Fruit fly (Drosophila melanogaster) whole organism, embryonic: Measurements from ENCODE around the gene Mfap1.

Experiments
- BEAF-32 ChIP-seq: fragments of 200-800 bp; sonication (Bioruptor generic); optimal IDR thresholded peaks from 3 replicates; lab custom pipeline; 2017; ENCODE audit warnings: missing biosample characterization, missing genetic modification characterization, mild to moderate bottlenecking, moderate library complexity, missing genetic modification reagents
- Bdp1 ChIP-seq: fragments of 200-800 bp; sonication (Bioruptor generic); optimal IDR thresholded peaks from 3 replicates; lab custom pipeline; 2016; ENCODE audit warnings: missing biosample characterization, missing genetic modification characterization
- CG12659 ChIP-seq: fragments of 200-800 bp; sonication (Bioruptor generic); optimal IDR thresholded peaks from 3 replicates; lab custom pipeline; 2017; ENCODE audit warnings: mild to moderate bottlenecking, missing biosample characterization, missing genetic modification reagents, missing genetic modification characterization
- CG12942 ChIP-seq: fragments of 200-800 bp; sonication (Bioruptor generic); optimal IDR thresholded peaks from 3 replicates; lab custom pipeline; 2016; ENCODE audit warnings: missing biosample characterization, missing genetic modification characterization
- CG15011 ChIP-seq: fragments of 200-800 bp; sonication (Bioruptor generic); optimal IDR thresholded peaks from 3 replicates; lab custom pipeline; 2018; ENCODE audit warnings: missing biosample characterization, mild to moderate bottlenecking, missing genetic modification characterization
- CG1602 ChIP-seq: fragments of 200-800 bp; sonication (Bioruptor generic); optimal IDR thresholded peaks from 3 replicates; lab custom pipeline; 2016; ENCODE audit warnings: missing biosample characterization, missing genetic modification characterization
- CG16813 ChIP-seq: fragments of 200-800 bp; sonication (Bioruptor generic); IDR thresholded peaks from 3 replicates; pipeline ENCODE4 v1.3.6; 2022; ENCODE audit warnings: missing biosample characterization, missing genetic modification characterization; ENCODE audit not compliant: partially characterized antibody
- CG18599 ChIP-seq: fragments of 200-800 bp; sonication (Bioruptor generic); optimal IDR thresholded peaks from 3 replicates; lab custom pipeline; 2017; ENCODE audit warnings: missing biosample characterization, missing genetic modification characterization, mild to moderate bottlenecking, moderate library complexity, missing genetic modification reagents
- CG2129 ChIP-seq: fragments of 200-800 bp; sonication (Bioruptor generic); IDR thresholded peaks from 2 replicates; pipeline ENCODE4 v1.3.6; 2022; ENCODE audit warnings: missing biosample characterization, missing genetic modification characterization; ENCODE audit not compliant: partially characterized antibody
- CG31388 ChIP-seq: fragments of 200-800 bp; sonication (Bioruptor generic); optimal IDR thresholded peaks from 2 replicates; lab custom pipeline; 2016; ENCODE audit warnings: missing biosample characterization, missing genetic modification characterization
- CG3281 ChIP-seq: fragments of 200-800 bp; sonication (Bioruptor generic); optimal IDR thresholded peaks from 3 replicates; lab custom pipeline; 2017; ENCODE audit warnings: missing biosample characterization, mild to moderate bottlenecking, missing genetic modification characterization
- CG3847 ChIP-seq: fragments of 200-800 bp; sonication (Bioruptor generic); IDR thresholded peaks from 2 replicates; pipeline ENCODE4 v1.3.6; 2022; ENCODE audit warnings: missing biosample characterization, missing genetic modification characterization
- CG4282 ChIP-seq: fragments of 200-800 bp; sonication (Bioruptor generic); optimal IDR thresholded peaks from 2 replicates; lab custom pipeline; 2016; ENCODE audit warnings: missing biosample characterization, missing genetic modification characterization
- CG43689 ChIP-seq: fragments of 200-800 bp; sonication (Bioruptor generic); IDR thresholded peaks from 2 replicates; pipeline ENCODE4 v1.3.6; 2022; ENCODE audit warnings: missing biosample characterization, missing genetic modification characterization
- CG6854 ChIP-seq: fragments of 200-800 bp; sonication (Bioruptor generic); optimal IDR thresholded peaks from 3 replicates; lab custom pipeline; 2017; ENCODE audit warnings: missing biosample characterization, mild to moderate bottlenecking, missing genetic modification characterization
- CG8478 ChIP-seq: fragments of >200 bp; optimal IDR thresholded peaks from 2 replicates; lab custom pipeline; 2018
- CG8944 ChIP-seq: fragments of 200-800 bp; sonication (Bioruptor generic); optimal IDR thresholded peaks from 3 replicates; lab custom pipeline; 2016; ENCODE audit warnings: missing biosample characterization, missing genetic modification characterization
- Dip3 ChIP-seq: fragments of 200-800 bp; sonication (Bioruptor generic); optimal IDR thresholded peaks from 3 replicates; lab custom pipeline; 2016; ENCODE audit warnings: missing biosample characterization, missing genetic modification characterization
- Dp ChIP-seq: fragments of 200-800 bp; sonication (Bioruptor generic); optimal IDR thresholded peaks from 2 replicates; lab custom pipeline; 2018; ENCODE audit warnings: missing biosample characterization, mild to moderate bottlenecking, missing genetic modification characterization, moderate library complexity
- Elba2 ChIP-seq: fragments of 200-800 bp; sonication (Bioruptor generic); optimal IDR thresholded peaks from 3 replicates; lab custom pipeline; 2016; ENCODE audit warnings: missing biosample characterization, missing genetic modification characterization
- Gsc ChIP-seq: fragments of 200-800 bp; sonication (Bioruptor generic); IDR thresholded peaks from 2 replicates; pipeline ENCODE4 v1.3.6; 2022; ENCODE audit warnings: missing biosample characterization, missing genetic modification characterization
- HLHmδ ChIP-seq: fragments of 200-800 bp; sonication (Bioruptor generic); optimal IDR thresholded peaks from 2 replicates; lab custom pipeline; 2018; ENCODE audit warnings: missing biosample characterization, mild to moderate bottlenecking, missing genetic modification characterization, moderate library complexity
- Hey ChIP-seq: fragments of 200-800 bp; sonication (Bioruptor generic); optimal IDR thresholded peaks from 3 replicates; lab custom pipeline; 2018; ENCODE audit warnings: missing biosample characterization, mild to moderate bottlenecking, missing genetic modification characterization
- Hmx ChIP-seq: fragments of 200-800 bp; sonication (Bioruptor generic); optimal IDR thresholded peaks from 2 replicates; lab custom pipeline; 2016; ENCODE audit warnings: missing biosample characterization, missing genetic modification characterization
- Hr39 ChIP-seq: fragments of >200 bp; optimal IDR thresholded peaks from 2 replicates; lab custom pipeline; 2017
- Hr51 ChIP-seq, 2 experiments: fragments of 200-800 bp; sonication (Bioruptor generic); optimal IDR thresholded peaks; 2 replicates in 1 of 2; 3 replicates in 1 of 2; lab custom pipeline; 2016 to 2018; ENCODE audit warnings: missing biosample characterization in 2 of 2, missing genetic modification characterization in 2 of 2, mild to moderate bottlenecking in 1 of 2, moderate library complexity in 1 of 2
- Lpt ChIP-seq: fragments of >200 bp; optimal IDR thresholded peaks from 2 replicates; lab custom pipeline; 2018; ENCODE audit warnings: missing biosample characterization, missing genetic modification characterization
- Nf-YA ChIP-seq: fragments of 200-800 bp; sonication (Bioruptor generic); IDR thresholded peaks from 2 replicates; pipeline ENCODE4 v1.3.6; 2022; ENCODE audit warnings: missing biosample characterization, missing genetic modification characterization
- Nf-YB ChIP-seq: fragments of 200-800 bp; sonication (Bioruptor generic); optimal IDR thresholded peaks from 3 replicates; lab custom pipeline; 2019; ENCODE audit warnings: missing biosample characterization, mild to moderate bottlenecking, missing genetic modification characterization, moderate library complexity
- Nf-YC ChIP-seq: fragments of 200-800 bp; optimal IDR thresholded peaks from 3 replicates; lab custom pipeline; 2019; ENCODE audit warnings: missing biosample characterization, mild to moderate bottlenecking, missing genetic modification characterization, moderate library complexity
- Ravus ChIP-seq: fragments of 200-800 bp; sonication (Bioruptor generic); IDR thresholded peaks from 2 replicates; pipeline ENCODE4 v1.3.6; 2022; ENCODE audit warnings: missing biosample characterization, missing genetic modification characterization
- Rfx ChIP-seq: fragments of 200-800 bp; sonication (Bioruptor generic); IDR thresholded peaks from 2 replicates; pipeline ENCODE4 v1.3.6; 2022; ENCODE audit warnings: missing biosample characterization, missing genetic modification characterization
- ase ChIP-seq: fragments of 200-800 bp; sonication (Bioruptor generic); IDR thresholded peaks from 3 replicates; pipeline ENCODE4 v1.3.6; 2022; ENCODE audit warnings: missing biosample characterization, missing genetic modification characterization
- bbx ChIP-seq: fragments of 200-800 bp; sonication (Bioruptor generic); IDR thresholded peaks from 2 replicates; pipeline ENCODE4 v1.3.6; 2022; ENCODE audit warnings: missing biosample characterization, missing genetic modification characterization; ENCODE audit not compliant: partially characterized antibody
- cas ChIP-seq: fragments of 200-800 bp; sonication (Bioruptor generic); IDR thresholded peaks from 2 replicates; pipeline ENCODE4 v1.3.6; 2022; ENCODE audit warnings: missing biosample characterization, missing genetic modification characterization
- dati ChIP-seq: fragments of 200-800 bp; sonication (Bioruptor generic); IDR thresholded peaks from 2 replicates; pipeline ENCODE4 v1.3.6; 2022; ENCODE audit warnings: missing biosample characterization, missing genetic modification characterization
- fu2 ChIP-seq: fragments of 200-800 bp; sonication (Bioruptor generic); optimal IDR thresholded peaks from 2 replicates; lab custom pipeline; 2016; ENCODE audit warnings: missing biosample characterization, missing genetic modification characterization
- gsb ChIP-seq: fragments of 200-800 bp; sonication (Bioruptor generic); IDR thresholded peaks from 2 replicates; pipeline ENCODE4 v1.3.6; 2022; ENCODE audit warnings: missing biosample characterization, missing genetic modification characterization
- gsb-n ChIP-seq: fragments of 200-800 bp; sonication (Bioruptor generic); optimal IDR thresholded peaks from 3 replicates; lab custom pipeline; 2018; ENCODE audit warnings: missing biosample characterization, mild to moderate bottlenecking, missing genetic modification characterization
- h ChIP-seq: fragments of >200 bp; optimal IDR thresholded peaks from 2 replicates; lab custom pipeline; 2017
- inv ChIP-seq: fragments of 200-800 bp; sonication (Bioruptor generic); IDR thresholded peaks from 2 replicates; pipeline ENCODE4 v1.3.6; 2022; ENCODE audit warnings: missing biosample characterization, missing genetic modification characterization; ENCODE audit not compliant: partially characterized antibody
- jumu ChIP-seq: fragments of 200-800 bp; sonication (Bioruptor generic); optimal IDR thresholded peaks from 3 replicates; lab custom pipeline; 2016; ENCODE audit warnings: missing biosample characterization, missing genetic modification characterization
- oc ChIP-seq: fragments of 200-800 bp; sonication (Bioruptor generic); optimal IDR thresholded peaks from 2 replicates; lab custom pipeline; 2018; ENCODE audit warnings: missing biosample characterization, mild to moderate bottlenecking, missing genetic modification characterization, moderate library complexity
- pum ChIP-seq: fragments of 200-800 bp; sonication (Bioruptor generic); optimal IDR thresholded peaks from 2 replicates; lab custom pipeline; 2016; ENCODE audit warnings: missing biosample characterization, missing genetic modification characterization
- pzg ChIP-seq: fragments of 200-800 bp; sonication (Bioruptor generic); optimal IDR thresholded peaks from 3 replicates; lab custom pipeline; 2018; ENCODE audit warnings: missing biosample characterization, mild to moderate bottlenecking, missing genetic modification characterization, moderate library complexity
- shn ChIP-seq: fragments of 200-800 bp; sonication (Bioruptor generic); optimal IDR thresholded peaks from 3 replicates; lab custom pipeline; 2016; ENCODE audit warnings: missing biosample characterization, missing genetic modification characterization
- slbo ChIP-seq: fragments of 200-800 bp; sonication (Bioruptor generic); IDR thresholded peaks from 2 replicates; pipeline ENCODE4 v1.3.6; 2022; ENCODE audit warnings: missing biosample characterization, missing genetic modification characterization
- trem ChIP-seq: fragments of 200-800 bp; optimal IDR thresholded peaks from 3 replicates; lab custom pipeline; 2019; ENCODE audit warnings: missing biosample characterization, mild to moderate bottlenecking, missing genetic modification characterization, moderate library complexity
- tx ChIP-seq: fragments of 200-800 bp; sonication (Bioruptor generic); optimal IDR thresholded peaks from 2 replicates; lab custom pipeline; 2016; ENCODE audit warnings: missing biosample characterization, missing genetic modification characterization
- wdn ChIP-seq: fragments of 200-800 bp; sonication (Bioruptor generic); IDR thresholded peaks from 2 replicates; pipeline ENCODE4 v1.3.6; 2022; ENCODE audit warnings: missing biosample characterization, missing genetic modification characterization
- z ChIP-seq: fragments of 200-800 bp; sonication (Bioruptor generic); IDR thresholded peaks from 3 replicates; pipeline ENCODE4 v1.3.6; 2022; ENCODE audit warnings: missing biosample characterization, missing genetic modification characterization
- zen2 ChIP-seq: fragments of 200-800 bp; sonication (Bioruptor generic); IDR thresholded peaks from 3 replicates; pipeline ENCODE4 v1.3.6; 2022; ENCODE audit warnings: missing biosample characterization, missing genetic modification characterization; ENCODE audit not compliant: partially characterized antibody

Gene Mfap1

DNA sequence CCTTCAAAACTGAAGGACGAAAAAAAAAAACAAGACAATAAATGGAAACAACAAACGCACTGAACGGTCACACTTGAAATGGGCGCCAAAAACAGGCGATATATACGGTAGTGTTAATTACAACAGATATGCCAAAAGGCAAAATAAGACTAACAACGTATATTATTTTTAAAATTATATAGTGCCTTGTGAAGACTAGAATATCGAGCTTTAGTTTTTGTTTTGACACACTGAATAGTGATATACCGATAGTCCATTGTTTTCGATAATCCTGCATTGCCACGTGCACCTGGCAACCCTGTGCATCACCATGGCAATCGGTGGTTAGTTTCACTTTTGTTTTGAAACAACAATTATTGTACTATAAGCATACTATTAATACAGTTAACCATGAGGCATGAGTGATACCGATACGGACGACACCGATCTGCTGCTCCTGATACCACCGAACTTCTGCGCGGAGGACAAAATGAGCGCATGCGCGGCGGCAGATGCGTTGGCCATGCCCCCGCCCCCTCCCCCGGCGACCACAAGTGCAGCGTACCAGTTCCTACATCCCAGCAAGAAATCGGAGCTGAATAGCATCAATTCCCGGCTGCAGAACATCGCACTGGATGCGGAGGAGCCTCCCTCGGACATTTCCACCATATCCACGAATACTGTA is 6.7 kb downstream of the Mfap1 start, which contains the start of the genes mu2 and Cnb (continued):
- TF ChIP-seq Hr51 (GFP tag; optimal IDR thresholded peaks at IDR 0.05; lab: Kevin White, UChicago) (peak in 1 of 2 experiments; percentile 13), CG4282 (GFP tag; lab: Kevin White, UChicago) (no peak), CG6854 (GFP tag; lab: Kevin White, UChicago) (no peak), Nf-YB (no peak), dati (GFP tag; lab: Robert Waterston, UW) (no peak), Nf-YC (no peak), CG1602 (no peak), BEAF-32 (GFP tag; lab: Kevin White, UChicago) (peak; percentile 89), tx (GFP tag; lab: Kevin White, UChicago) (peak; percentile 2), oc (tag; lab: Kevin White, UChicago) (no peak), CG43689 (GFP tag; lab: Robert Waterston, UW) (no peak), Nf-YA (GFP tag; lab: Robert Waterston, UW) (no peak), fu2 (GFP tag; lab: Kevin White, UChicago) (peak; percentile 19), bbx (peak; percentile 62), CG3847 (GFP tag; lab: Robert Waterston, UW) (peak; percentile 82), CG15011 (GFP tag; lab: Kevin White, UChicago) (no peak), Bdp1 (GFP tag; lab: Kevin White, UChicago) (peak; percentile 10), Hey (no peak), zen2 (GFP tag; lab: Robert Waterston, UW) (peak; percentile 75; the same call in 2 of the 3 replicates), CG12659 (GFP tag; lab: Kevin White, UChicago) (no peak), slbo (GFP tag; lab: Robert Waterston, UW) (peak; percentile 64), CG8478 (lab: Kevin White, UChicago) (no peak), CG8944 (GFP tag; lab: Kevin White, UChicago) (peak; percentile 4), CG18599 (GFP tag; lab: Kevin White, UChicago) (no peak), Hr39 (lab: Kevin White, UChicago) (peak; percentile 48), Dip3 (GFP tag; lab: Kevin White, UChicago) (peak; percentile 15), Ravus (GFP tag; lab: Robert Waterston, UW) (no peak), shn (peak; percentile 15), CG3281 (GFP tag; lab: Kevin White, UChicago) (no peak), Hmx (GFP tag; lab: Kevin White, UChicago) (no peak), CG12942 (GFP tag; lab: Kevin White, UChicago) (no peak), Elba2 (GFP tag; lab: Kevin White, UChicago) (peak; percentile 24), wdn (GFP tag; lab: Robert Waterston, UW) (no peak), gsb-n (tag; lab: Kevin White, UChicago) (no peak), CG2129 (GFP tag; lab: Robert Waterston, UW) (peak; percentile 71), h (no peak), cas (GFP tag; lab: Robert Waterston, UW) (no peak), Rfx (GFP tag; lab: Robert Waterston, UW) (peak; percentile 86), ase (GFP tag; lab: Robert Waterston, UW) (no peak), CG31388 (GFP tag; lab: Kevin White, UChicago) (no peak), trem (tag; lab: Kevin White, UChicago) (peak; percentile 79), Lpt (GFP tag; lab: Kevin White, UChicago) (no peak), CG16813 (GFP tag; lab: Robert Waterston, UW) (peak; percentile 86), inv (GFP tag; lab: Robert Waterston, UW) (peak; percentile 80), Gsc (GFP tag; lab: Robert Waterston, UW) (no peak), HLHmδ (GFP tag; lab: Kevin White, UChicago) (no peak), pum (GFP tag; lab: Kevin White, UChicago) (peak; percentile 16), z (GFP tag; lab: Robert Waterston, UW) (no peak), jumu (GFP tag; lab: Kevin White, UChicago) (peak; percentile 20), Dp (GFP tag; lab: Kevin White, UChicago) (peak; percentile 73), gsb (GFP tag; lab: Robert Waterston, UW) (no peak), pzg (peak; percentile 59)
